Fruit fly (Drosophila melanogaster): Measurements from ENCODE around the gene ebd2.

dm6 chr3L:21371230-21371629 lies 22.1 kb upstream of the ebd2 start:
- TF ChIP-seq CTCF (optimal IDR thresholded peaks at IDR 0.05), result no peak
- no peak for TF ChIP-seq CG8478 (optimal IDR thresholded peaks at IDR 0.05)
